Worm (Caenorhabditis elegans) whole organism, L4 larva: ENCODE data around the gene phlp-2.

ENCODE experiments used
- F10B5.3 ChIP-seq: sonication (generic microtip); optimal IDR thresholded peaks from 2 replicates; lab custom pipeline; 2016; ENCODE audit warnings: mild to moderate bottlenecking, missing genetic modification characterization, missing compliant biosample characterization
- F26F4.8 ChIP-seq: fragments of 200-800 bp; sonication (Bioruptor generic); conservative IDR thresholded peaks from 2 replicates; pipeline ENCODE4 v1.3.6; 2022; ENCODE audit warnings: missing genetic modification characterization, missing compliant biosample characterization
- F37D6.2 ChIP-seq: sonication (generic microtip); optimal IDR thresholded peaks from 2 replicates; lab custom pipeline; 2016; ENCODE audit warnings: mild to moderate bottlenecking, missing genetic modification characterization, missing compliant biosample characterization
- F49E8.2 ChIP-seq: sonication (generic microtip); optimal IDR thresholded peaks from 2 replicates; lab custom pipeline; 2016; ENCODE audit warnings: missing compliant biosample characterization, mild to moderate bottlenecking, missing genetic modification characterization, borderline replicate concordance
- T20F7.1 ChIP-seq: fragments of 200-800 bp; sonication (Bioruptor generic); optimal IDR thresholded peaks from 2 replicates; lab custom pipeline; 2018; ENCODE audit warnings: mild to moderate bottlenecking, missing genetic modification characterization, missing compliant biosample characterization
- Y48G9A.11 ChIP-seq: fragments of 200-800 bp; sonication (Bioruptor generic); IDR thresholded peaks from 2 replicates; pipeline ENCODE4 v1.3.6; 2022; ENCODE audit warnings: missing genetic modification reagents, missing genetic modification characterization, missing compliant biosample characterization
- ZK337.2 ChIP-seq: fragments of 200-800 bp; sonication (Bioruptor generic); IDR thresholded peaks from 2 replicates; pipeline ENCODE4 v1.3.6; 2022; ENCODE audit warnings: missing genetic modification reagents, missing genetic modification characterization, missing compliant biosample characterization
- aha-1 ChIP-seq: fragments of 150-350 bp; peaks from one replicate; lab custom pipeline; 2014; ENCODE audit warnings: missing biosample characterization, missing genetic modification characterization
- ceh-32 ChIP-seq: sonication (generic microtip); optimal IDR thresholded peaks from 2 replicates; lab custom pipeline; 2016; ENCODE audit warnings: mild to moderate bottlenecking, missing genetic modification characterization, missing compliant biosample characterization; ENCODE audit not compliant: poor library complexity
- ceh-44 ChIP-seq: fragments of 200-800 bp; sonication (Bioruptor generic); IDR thresholded peaks from 2 replicates; pipeline ENCODE4 v1.3.6; 2022; ENCODE audit warnings: missing genetic modification reagents, missing genetic modification characterization, missing compliant biosample characterization
- ceh-62 ChIP-seq: sonication (generic microtip); optimal IDR thresholded peaks from 2 replicates; lab custom pipeline; 2017; ENCODE audit warnings: missing biosample characterization, missing genetic modification characterization
- daf-12 ChIP-seq: fragments of 150-350 bp; optimal IDR thresholded peaks from 2 replicates; lab custom pipeline; 2014; ENCODE audit warnings: missing biosample characterization, missing genetic modification reagents, missing genetic modification characterization
- daf-19 ChIP-seq: fragments of 200-800 bp; sonication (Bioruptor generic); conservative IDR thresholded peaks from 2 replicates; pipeline ENCODE4 v1.3.6; 2022; ENCODE audit warnings: missing genetic modification characterization, missing compliant biosample characterization
- daf-8 ChIP-seq: fragments of 200-800 bp; sonication (Bioruptor generic); IDR thresholded peaks from 2 replicates; pipeline ENCODE4 v1.3.6; 2022; ENCODE audit warnings: missing genetic modification characterization, missing compliant biosample characterization
- dmd-9 ChIP-seq: fragments of 200-800 bp; sonication (Bioruptor generic); IDR thresholded peaks from 2 replicates; pipeline ENCODE4 v1.3.6; 2022; ENCODE audit warnings: missing genetic modification reagents, missing genetic modification characterization, missing compliant biosample characterization
- dpl-1 ChIP-seq: fragments of 150-350 bp; optimal IDR thresholded peaks from 2 replicates; lab custom pipeline; 2014; ENCODE audit warnings: missing biosample characterization, missing genetic modification reagents, missing genetic modification characterization
- egl-27 ChIP-seq: sonication (generic microtip); optimal IDR thresholded peaks from 3 replicates; lab custom pipeline; 2017; ENCODE audit warnings: missing biosample characterization, missing genetic modification reagents, missing genetic modification characterization
- egl-43 ChIP-seq: fragments of 200-800 bp; sonication (Bioruptor generic); IDR thresholded peaks from 2 replicates; pipeline ENCODE4 v1.3.6; 2022; ENCODE audit warnings: missing genetic modification reagents, missing genetic modification characterization, missing compliant biosample characterization
- hif-1 ChIP-seq, 2 experiments: sonication (generic microtip); optimal IDR thresholded peaks; 2 replicates each; lab custom pipeline; 2016 to 2017; ENCODE audit warnings: missing compliant biosample characterization in 2 of 2, missing genetic modification characterization in 2 of 2, missing genetic modification reagents in 2 of 2, missing genotype in 2 of 2, mild to moderate bottlenecking in 1 of 2
- hlh-11 ChIP-seq: fragments of 200-800 bp; sonication (Bioruptor generic); optimal IDR thresholded peaks from 2 replicates; lab custom pipeline; 2018; ENCODE audit warnings: mild to moderate bottlenecking, missing genetic modification characterization, missing compliant biosample characterization
- hlh-30 ChIP-seq: sonication (generic microtip); optimal IDR thresholded peaks from 2 replicates; lab custom pipeline; 2017; ENCODE audit warnings: antibody characterized with exemption, mild to moderate bottlenecking, missing genetic modification characterization, missing compliant biosample characterization; ENCODE audit not compliant: insufficient read depth
- hmg-1.1 ChIP-seq: fragments of 200-800 bp; sonication (Bioruptor generic); IDR thresholded peaks from 2 replicates; pipeline ENCODE4 v1.3.6; 2022; ENCODE audit warnings: missing genetic modification reagents, missing genetic modification characterization, missing compliant biosample characterization
- lin-1 ChIP-seq: fragments of 200-800 bp; sonication (Bioruptor generic); IDR thresholded peaks from 2 replicates; pipeline ENCODE4 v1.3.6; 2022; ENCODE audit warnings: missing genetic modification reagents, missing genetic modification characterization, missing compliant biosample characterization
- lin-13 ChIP-seq: fragments of 150-350 bp; optimal IDR thresholded peaks from 2 replicates; lab custom pipeline; 2014; ENCODE audit warnings: missing biosample characterization, missing genetic modification reagents, missing genetic modification characterization
- lin-29 ChIP-seq: fragments of 200-800 bp; sonication (Bioruptor generic); IDR thresholded peaks from 2 replicates; pipeline ENCODE4 v1.3.6; 2022; ENCODE audit warnings: missing genetic modification reagents, missing genetic modification characterization, missing compliant biosample characterization
- lin-38 ChIP-seq: fragments of 200-800 bp; sonication (Bioruptor generic); IDR thresholded peaks from 2 replicates; pipeline ENCODE4 v1.3.6; 2022; ENCODE audit warnings: missing genetic modification reagents, missing genetic modification characterization, missing compliant biosample characterization
- madf-9 ChIP-seq: fragments of 200-800 bp; sonication (Bioruptor generic); conservative IDR thresholded peaks from 2 replicates; pipeline ENCODE4 v1.3.6; 2022; ENCODE audit warnings: missing genetic modification reagents, missing genetic modification characterization, missing compliant biosample characterization
- mdl-1 ChIP-seq, 2 experiments: fragments of 150-350 bp in 1 of 2; sonication (generic microtip) in 1 of 2; optimal IDR thresholded peaks; 2 replicates each; lab custom pipeline; 2014 to 2017; ENCODE audit warnings: missing biosample characterization in 2 of 2, missing genetic modification characterization in 2 of 2
- mdt-29 ChIP-seq: fragments of 200-800 bp; sonication (Bioruptor generic); IDR thresholded peaks from 2 replicates; pipeline ENCODE4 v1.3.6; 2022; ENCODE audit warnings: missing genetic modification reagents, missing genetic modification characterization, missing compliant biosample characterization
- mes-2 ChIP-seq: sonication (generic microtip); optimal IDR thresholded peaks from 2 replicates; lab custom pipeline; 2016; ENCODE audit warnings: missing genotype, mild to moderate bottlenecking, missing genetic modification characterization, missing compliant biosample characterization; ENCODE audit not compliant: poor library complexity, severe bottlenecking
- mxl-3 ChIP-seq: fragments of 200-800 bp; sonication (Bioruptor generic); optimal IDR thresholded peaks from 2 replicates; lab custom pipeline; 2018; ENCODE audit warnings: mild to moderate bottlenecking, missing genetic modification characterization, missing compliant biosample characterization
- nhr-10 ChIP-seq: fragments of 150-350 bp; optimal IDR thresholded peaks from 2 replicates; lab custom pipeline; 2014; ENCODE audit warnings: missing biosample characterization, missing genetic modification characterization
- nhr-11 ChIP-seq: fragments of 150-350 bp; optimal IDR thresholded peaks from 2 replicates; lab custom pipeline; 2014; ENCODE audit warnings: missing biosample characterization, missing genetic modification characterization
- pqm-1 ChIP-seq: sonication (generic microtip); optimal IDR thresholded peaks from 2 replicates; lab custom pipeline; 2017; ENCODE audit warnings: missing biosample characterization, missing genetic modification characterization
- rbr-2 ChIP-seq: sonication (generic microtip); optimal IDR thresholded peaks from 2 replicates; lab custom pipeline; 2016; ENCODE audit warnings: missing genotype, missing genetic modification characterization, missing compliant biosample characterization
- set-16 ChIP-seq: fragments of 200-800 bp; sonication (Bioruptor generic); IDR thresholded peaks from 2 replicates; pipeline ENCODE4 v1.3.6; 2022; ENCODE audit warnings: missing genetic modification reagents, missing genetic modification characterization, missing compliant biosample characterization
- skn-1 ChIP-seq: fragments of 150-350 bp; optimal IDR thresholded peaks from 2 replicates; lab custom pipeline; 2014; ENCODE audit warnings: missing biosample characterization, missing genetic modification characterization
- snpc-1.2 ChIP-seq: fragments of 200-800 bp; sonication (Bioruptor generic); IDR thresholded peaks from 2 replicates; pipeline ENCODE4 v1.3.6; 2022; ENCODE audit warnings: missing genetic modification reagents, missing genetic modification characterization, missing compliant biosample characterization
- snpc-4 ChIP-seq: fragments of 150-350 bp; optimal IDR thresholded peaks from 2 replicates; lab custom pipeline; 2014; ENCODE audit warnings: missing biosample characterization, missing genetic modification characterization
- tag-97 ChIP-seq: fragments of 200-800 bp; sonication (Bioruptor generic); IDR thresholded peaks from 2 replicates; pipeline ENCODE4 v1.3.6; 2022; ENCODE audit warnings: missing genetic modification characterization, missing compliant biosample characterization
- unc-130 ChIP-seq: sonication (generic microtip); optimal IDR thresholded peaks from 2 replicates; lab custom pipeline; 2016; ENCODE audit warnings: missing genetic modification reagents, missing genetic modification characterization, missing compliant biosample characterization
- unc-39 ChIP-seq: sonication (generic microtip); optimal IDR thresholded peaks from 2 replicates; lab custom pipeline; 2017; ENCODE audit warnings: missing biosample characterization, missing genetic modification characterization
- zag-1 ChIP-seq: fragments of 150-350 bp; optimal IDR thresholded peaks from 2 replicates; lab custom pipeline; 2014; ENCODE audit warnings: missing biosample characterization, missing genetic modification characterization
- ztf-11 ChIP-seq: fragments of 150-350 bp; optimal IDR thresholded peaks from 2 replicates; lab custom pipeline; 2014; ENCODE audit warnings: missing biosample characterization, missing genetic modification characterization

phlp-2 gene

DNA sequence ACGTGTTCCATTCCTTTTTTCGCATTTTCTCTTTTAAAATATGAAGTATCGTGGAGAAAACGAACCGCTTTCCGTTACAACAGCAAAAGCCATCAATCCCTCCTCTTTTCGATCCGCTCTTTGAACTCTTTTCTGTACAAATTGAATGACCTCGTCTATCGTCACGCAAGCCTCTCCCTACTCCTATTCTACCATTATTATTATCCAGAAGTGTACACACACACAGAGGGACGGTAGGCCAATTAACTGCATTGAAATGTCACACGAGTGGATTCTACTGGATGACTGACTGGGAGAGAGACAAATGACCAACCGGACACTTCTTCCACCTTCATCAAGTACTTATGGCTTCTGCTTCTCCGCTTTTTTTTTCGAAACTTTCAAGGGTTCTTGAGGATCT, 1.1 kb upstream of the phlp-2 start:
- no peak for TF ChIP-seq lin-1 (GFP tag; lab: Robert Waterston, UW)
- TF ChIP-seq Y48G9A.11: 0 out of 2 replicates have a peak, but pooled peaks have one; percentile 18
- no peak for TF ChIP-seq rbr-2 (tag; lab: Kevin White, UChicago)

DNA sequence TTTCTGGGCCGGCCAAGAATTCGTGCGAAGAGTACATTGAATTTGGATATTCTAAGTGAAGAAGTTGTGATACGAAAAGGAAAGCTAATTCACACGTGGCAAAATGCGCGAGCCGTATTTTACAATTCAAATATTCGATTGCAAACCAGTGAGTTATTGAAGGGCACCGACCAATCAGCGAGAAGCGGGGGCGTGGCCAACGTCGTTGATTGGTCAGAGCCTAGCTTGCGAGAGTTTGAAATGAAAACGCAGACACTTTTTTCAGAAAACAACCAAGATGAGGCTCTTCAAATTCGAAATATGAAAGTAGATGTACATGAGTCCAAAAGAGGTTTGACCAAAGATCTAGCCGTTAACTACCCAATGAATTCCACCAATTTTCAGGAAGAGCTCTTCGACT, 1.4 kb downstream of the phlp-2 start:
- TF ChIP-seq dpl-1 (GFP tag; lab: Kevin White, UChicago) (no peak), T20F7.1 (GFP tag; lab: Kevin White, UChicago) (no peak), F26F4.8 (GFP tag; lab: Robert Waterston, UW) (no peak), daf-8 (no peak), skn-1 (tag; lab: Kevin White, UChicago) (no peak), set-16 (GFP tag; lab: Robert Waterston, UW) (no peak), unc-39 (no peak), ceh-32 (tag; lab: Kevin White, UChicago) (no peak), lin-13 (no peak)
- TF ChIP-seq, all 104 proteins: peak for 0

DNA sequence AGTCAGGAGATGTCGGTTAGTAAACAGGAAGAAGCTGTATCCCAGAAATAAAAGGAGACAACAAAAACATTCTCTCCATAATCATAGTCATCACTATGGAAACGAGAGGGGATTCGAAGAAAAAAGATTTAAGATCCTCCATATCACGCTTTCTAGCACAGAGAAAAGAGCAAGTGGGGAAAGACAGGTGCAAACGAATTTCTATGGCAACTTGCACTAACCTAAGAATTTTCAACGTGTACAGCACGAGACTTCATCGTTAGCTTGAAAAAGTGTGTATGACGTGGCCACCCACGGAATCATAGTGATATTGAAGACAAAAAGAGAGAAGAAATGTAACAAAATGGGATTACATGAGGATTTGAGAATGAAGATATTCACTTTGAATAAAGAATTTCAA, 11.6 kb downstream of the phlp-2 start:
- TF ChIP-seq tag-97 (GFP tag; lab: Robert Waterston, UW) (no peak), nhr-11 (tag; lab: Kevin White, UChicago) (peak; percentile 50)

DNA sequence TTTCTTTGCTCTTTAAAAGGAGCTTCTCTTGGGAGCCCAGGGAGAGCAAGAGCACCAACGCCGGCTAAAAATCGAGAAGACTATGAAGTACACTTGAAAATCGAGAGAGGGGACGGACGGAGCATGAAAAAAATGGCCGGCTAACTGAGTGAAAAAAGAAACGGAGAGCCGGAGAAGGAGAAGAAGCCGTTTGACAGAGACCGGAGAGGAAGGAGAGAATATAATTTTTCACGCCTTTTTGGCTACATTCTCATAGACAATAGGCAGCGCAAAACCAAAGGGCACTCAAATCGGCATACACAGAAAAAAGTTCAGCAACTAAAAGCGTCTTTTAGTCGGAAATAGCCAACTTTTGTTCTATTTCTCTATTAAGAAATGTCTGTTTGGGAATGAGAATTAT, 12.2 kb downstream of the phlp-2 start:
- TF ChIP-seq hmg-1.1 (peak; percentile 64), zag-1 (tag; lab: Kevin White, UChicago) (no peak), daf-12 (tag; lab: Kevin White, UChicago) (no peak), aha-1 (tag; lab: Kevin White, UChicago) (peak; percentile 91)

DNA sequence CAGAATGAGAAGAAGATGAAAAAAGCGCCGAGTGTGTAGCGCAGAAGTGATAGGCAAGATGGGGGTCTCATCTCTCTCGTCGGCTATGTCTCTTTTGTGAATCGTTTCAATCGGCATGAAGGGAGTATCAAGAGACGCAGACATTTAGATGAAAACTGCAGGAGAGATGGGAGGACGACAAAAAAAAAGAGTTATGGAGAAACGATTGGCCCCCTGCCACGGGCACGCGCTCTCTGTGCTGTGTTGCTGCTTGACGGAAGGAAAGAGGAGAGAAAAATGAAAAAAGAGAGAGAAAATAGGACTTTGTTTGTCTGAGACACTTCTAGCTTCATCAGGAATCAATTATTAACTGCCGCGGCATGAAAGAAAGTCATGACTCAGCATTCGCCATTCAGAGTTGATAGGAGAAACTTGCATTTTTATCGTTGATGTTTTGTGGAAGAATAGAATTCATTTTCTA, 14.4 kb downstream of the phlp-2 start:
- TF ChIP-seq egl-43: peak; percentile 72
- peak; percentile 80 for TF ChIP-seq mxl-3 (GFP tag; lab: Kevin White, UChicago)
- TF ChIP-seq lin-29: no peak
- TF ChIP-seq hlh-30 (tag; lab: Kevin White, UChicago): peak; percentile 91
- TF ChIP-seq zag-1 (tag; lab: Kevin White, UChicago): no peak
- no peak for TF ChIP-seq snpc-1.2 (GFP tag; lab: Robert Waterston, UW)
- peak; percentile 60 for TF ChIP-seq set-16 (GFP tag; lab: Robert Waterston, UW)
- peak; percentile 64 for TF ChIP-seq dpl-1 (GFP tag; lab: Kevin White, UChicago)
- TF ChIP-seq dmd-9: 0 out of 2 replicates have a peak, but pooled peaks have one; percentile 45
- TF ChIP-seq ceh-44 (GFP tag; lab: Robert Waterston, UW): no peak
- TF ChIP-seq daf-8: no peak
- TF ChIP-seq ztf-11 (tag; lab: Kevin White, UChicago): no peak
- peak in 1 of 2 experiments; percentile 87 for TF ChIP-seq hif-1 (tag; optimal IDR thresholded peaks at IDR 0.05; lab: Kevin White, UChicago)
- TF ChIP-seq daf-19 (GFP tag; lab: Robert Waterston, UW): no peak
- peak; percentile 80 for TF ChIP-seq mes-2
- peak; percentile 48 for TF ChIP-seq lin-38 (GFP tag; lab: Robert Waterston, UW)
- no peak for TF ChIP-seq F49E8.2
- TF ChIP-seq pqm-1 (tag; lab: Kevin White, UChicago): no peak
- no peak for TF ChIP-seq ceh-62 (tag; lab: Kevin White, UChicago)
- no peak for TF ChIP-seq egl-27 (tag; lab: Kevin White, UChicago)
- TF ChIP-seq snpc-4 (tag; lab: Kevin White, UChicago): no peak
- peak; percentile 43 to 95 for TF ChIP-seq mdl-1 (tag; optimal IDR thresholded peaks at IDR 0.05; lab: Kevin White, UChicago)
- peak; percentile 43; the same call in 1 of the 2 replicates for TF ChIP-seq madf-9 (GFP tag; lab: Robert Waterston, UW)
- TF ChIP-seq ZK337.2: no peak
- peak; percentile 83 for TF ChIP-seq nhr-10
- peak; percentile 76 for TF ChIP-seq T20F7.1 (GFP tag; lab: Kevin White, UChicago)
- TF ChIP-seq F37D6.2 (tag; lab: Kevin White, UChicago): peak; percentile 65
- no peak for TF ChIP-seq unc-130
- TF ChIP-seq F10B5.3 (tag; lab: Kevin White, UChicago): peak; percentile 7
- peak; percentile 94 for TF ChIP-seq hlh-11 (tag; lab: Kevin White, UChicago)
- TF ChIP-seq mdt-29 (GFP tag; lab: Robert Waterston, UW): no peak
- peak; percentile 96 for TF ChIP-seq nhr-11 (tag; lab: Kevin White, UChicago)
